Worm (Caenorhabditis elegans) whole organism, L4 larva: Measurements from ENCODE around the gene cal-2.
A peak's percentile ranks its signal among the peaks of the same experiment; 100 is the strongest.

Experiments
- F37D6.2 ChIP-seq: sonication (generic microtip); optimal IDR thresholded peaks from 2 replicates; lab custom pipeline; 2016; ENCODE audit warnings: mild to moderate bottlenecking, missing genetic modification characterization, missing compliant biosample characterization
- R02D3.7 ChIP-seq: fragments of 150-350 bp; sonication (generic microtip); optimal IDR thresholded peaks from 3 replicates; lab custom pipeline; 2014; ENCODE audit warnings: missing biosample characterization, missing genetic modification characterization
- T26A8.4 ChIP-seq: fragments of 200-800 bp; sonication (Bioruptor generic); IDR thresholded peaks from 2 replicates; pipeline ENCODE4 v1.3.6; 2022; ENCODE audit warnings: missing genetic modification characterization, missing compliant biosample characterization
- Y105C5A.15 ChIP-seq: fragments of 200-800 bp; sonication (Bioruptor generic); IDR thresholded peaks from 2 replicates; pipeline ENCODE4 v1.3.6; 2022; ENCODE audit warnings: missing genetic modification characterization, missing compliant biosample characterization
- aha-1 ChIP-seq: fragments of 150-350 bp; peaks from one replicate; lab custom pipeline; 2014; ENCODE audit warnings: missing biosample characterization, missing genetic modification characterization
- ceh-20 ChIP-seq: fragments of 200-800 bp; sonication (Bioruptor generic); IDR thresholded peaks from 2 replicates; pipeline ENCODE4 v1.3.6; 2022; ENCODE audit warnings: missing genetic modification reagents, missing genetic modification characterization, missing compliant biosample characterization
- ceh-62 ChIP-seq: sonication (generic microtip); optimal IDR thresholded peaks from 2 replicates; lab custom pipeline; 2017; ENCODE audit warnings: missing biosample characterization, missing genetic modification characterization
- ceh-82 ChIP-seq: sonication (generic microtip); optimal IDR thresholded peaks from 2 replicates; lab custom pipeline; 2017; ENCODE audit warnings: missing biosample characterization, missing genetic modification characterization
- daf-16 ChIP-seq, 3 experiments: sonication (generic microtip); optimal IDR thresholded peaks; 2 replicates each; lab custom pipeline; 2016 to 2017; ENCODE audit warnings: missing genetic modification characterization in 3 of 3, missing genetic modification reagents in 3 of 3, mild to moderate bottlenecking in 2 of 3, missing compliant biosample characterization in 2 of 3, missing biosample characterization in 1 of 3, moderate library complexity in 1 of 3
- daf-19 ChIP-seq: fragments of 200-800 bp; sonication (Bioruptor generic); conservative IDR thresholded peaks from 2 replicates; pipeline ENCODE4 v1.3.6; 2022; ENCODE audit warnings: missing genetic modification characterization, missing compliant biosample characterization
- daf-8 ChIP-seq: fragments of 200-800 bp; sonication (Bioruptor generic); IDR thresholded peaks from 2 replicates; pipeline ENCODE4 v1.3.6; 2022; ENCODE audit warnings: missing genetic modification characterization, missing compliant biosample characterization
- dmd-6 ChIP-seq: fragments of 200-800 bp; sonication (Bioruptor generic); IDR thresholded peaks from 2 replicates; pipeline ENCODE4 v1.3.6; 2022; ENCODE audit warnings: missing genetic modification reagents, missing genetic modification characterization, missing compliant biosample characterization
- dve-1 ChIP-seq: sonication (generic microtip); optimal IDR thresholded peaks from 2 replicates; lab custom pipeline; 2017; ENCODE audit warnings: antibody characterized with exemption, mild to moderate bottlenecking, missing genetic modification characterization, missing compliant biosample characterization; ENCODE audit not compliant: insufficient read depth
- hif-1 ChIP-seq, 2 experiments: sonication (generic microtip); optimal IDR thresholded peaks; 2 replicates each; lab custom pipeline; 2016 to 2017; ENCODE audit warnings: missing compliant biosample characterization in 2 of 2, missing genetic modification characterization in 2 of 2, missing genetic modification reagents in 2 of 2, missing genotype in 2 of 2, mild to moderate bottlenecking in 1 of 2
- hlh-30 ChIP-seq: sonication (generic microtip); optimal IDR thresholded peaks from 2 replicates; lab custom pipeline; 2017; ENCODE audit warnings: antibody characterized with exemption, mild to moderate bottlenecking, missing genetic modification characterization, missing compliant biosample characterization; ENCODE audit not compliant: insufficient read depth
- jun-1 ChIP-seq: fragments of 150-350 bp; optimal IDR thresholded peaks from 2 replicates; lab custom pipeline; 2014; ENCODE audit warnings: missing biosample characterization, missing genetic modification reagents, missing genetic modification characterization
- lim-7 ChIP-seq: fragments of 200-800 bp; sonication (Bioruptor generic); IDR thresholded peaks from 2 replicates; pipeline ENCODE4 v1.3.6; 2022; ENCODE audit warnings: missing genetic modification characterization, missing compliant biosample characterization
- lin-38 ChIP-seq: fragments of 200-800 bp; sonication (Bioruptor generic); IDR thresholded peaks from 2 replicates; pipeline ENCODE4 v1.3.6; 2022; ENCODE audit warnings: missing genetic modification reagents, missing genetic modification characterization, missing compliant biosample characterization
- lin-39 ChIP-seq: fragments of 150-350 bp; optimal IDR thresholded peaks from 2 replicates; lab custom pipeline; 2014; ENCODE audit warnings: missing biosample characterization, missing genetic modification reagents, missing genetic modification characterization
- lsy-2 ChIP-seq, 2 experiments: fragments of 150-350 bp in 1 of 2; sonication (generic microtip) in 1 of 2; optimal IDR thresholded peaks; 2 replicates each; lab custom pipeline; 2014 to 2017; ENCODE audit warnings: missing biosample characterization in 2 of 2, missing genetic modification characterization in 2 of 2
- madf-5 ChIP-seq, 2 experiments: fragments of 200-800 bp; sonication (Bioruptor generic); IDR thresholded peaks; 2 replicates each; pipeline ENCODE4 v1.3.6; 2022; ENCODE audit warnings: missing compliant biosample characterization in 2 of 2, missing genetic modification characterization in 2 of 2
- madf-9 ChIP-seq: fragments of 200-800 bp; sonication (Bioruptor generic); conservative IDR thresholded peaks from 2 replicates; pipeline ENCODE4 v1.3.6; 2022; ENCODE audit warnings: missing genetic modification reagents, missing genetic modification characterization, missing compliant biosample characterization
- mdl-1 ChIP-seq, 2 experiments: fragments of 150-350 bp in 1 of 2; sonication (generic microtip) in 1 of 2; optimal IDR thresholded peaks; 2 replicates each; lab custom pipeline; 2014 to 2017; ENCODE audit warnings: missing biosample characterization in 2 of 2, missing genetic modification characterization in 2 of 2
- mes-2 ChIP-seq: sonication (generic microtip); optimal IDR thresholded peaks from 2 replicates; lab custom pipeline; 2016; ENCODE audit warnings: missing genotype, mild to moderate bottlenecking, missing genetic modification characterization, missing compliant biosample characterization; ENCODE audit not compliant: poor library complexity, severe bottlenecking
- mxl-3 ChIP-seq: fragments of 200-800 bp; sonication (Bioruptor generic); optimal IDR thresholded peaks from 2 replicates; lab custom pipeline; 2018; ENCODE audit warnings: mild to moderate bottlenecking, missing genetic modification characterization, missing compliant biosample characterization
- nhr-237 ChIP-seq: sonication (generic microtip); optimal IDR thresholded peaks from 2 replicates; lab custom pipeline; 2017; ENCODE audit warnings: missing biosample characterization, missing genetic modification characterization
- nhr-48 ChIP-seq: sonication (generic microtip); optimal IDR thresholded peaks from 2 replicates; lab custom pipeline; 2016; ENCODE audit warnings: mild to moderate bottlenecking, missing genetic modification characterization, missing compliant biosample characterization
- php-3 ChIP-seq: fragments of 200-800 bp; sonication (Bioruptor generic); IDR thresholded peaks from 2 replicates; pipeline ENCODE4 v1.3.6; 2022; ENCODE audit warnings: missing genetic modification reagents, missing genetic modification characterization, missing compliant biosample characterization
- pqm-1 ChIP-seq: sonication (generic microtip); optimal IDR thresholded peaks from 2 replicates; lab custom pipeline; 2017; ENCODE audit warnings: missing biosample characterization, missing genetic modification characterization
- saeg-2 ChIP-seq: fragments of 200-800 bp; sonication (Bioruptor generic); IDR thresholded peaks from 2 replicates; pipeline ENCODE4 v1.3.6; 2022; ENCODE audit warnings: missing genetic modification reagents, missing genetic modification characterization, missing compliant biosample characterization
- sdz-12 ChIP-seq: fragments of 200-800 bp; sonication (Bioruptor generic); optimal IDR thresholded peaks from 2 replicates; lab custom pipeline; 2018; ENCODE audit warnings: mild to moderate bottlenecking, missing genetic modification characterization, missing compliant biosample characterization
- skn-1 ChIP-seq: fragments of 150-350 bp; optimal IDR thresholded peaks from 2 replicates; lab custom pipeline; 2014; ENCODE audit warnings: missing biosample characterization, missing genetic modification characterization
- tra-1 ChIP-seq: fragments of 200-800 bp; sonication (Bioruptor generic); IDR thresholded peaks from 2 replicates; pipeline ENCODE4 v1.3.6; 2022; ENCODE audit warnings: missing genetic modification reagents, missing genetic modification characterization, missing compliant biosample characterization
- unc-130 ChIP-seq: sonication (generic microtip); optimal IDR thresholded peaks from 2 replicates; lab custom pipeline; 2016; ENCODE audit warnings: missing genetic modification reagents, missing genetic modification characterization, missing compliant biosample characterization
- vab-7 ChIP-seq: fragments of 200-800 bp; sonication (Bioruptor generic); IDR thresholded peaks from 2 replicates; pipeline ENCODE4 v1.3.6; 2022; ENCODE audit warnings: missing genetic modification reagents, missing genetic modification characterization, missing compliant biosample characterization
- zfp-2 ChIP-seq: sonication (generic microtip); optimal IDR thresholded peaks from 2 replicates; lab custom pipeline; 2016; ENCODE audit warnings: mild to moderate bottlenecking, missing genetic modification characterization, missing compliant biosample characterization
- zfp-3 ChIP-seq: fragments of 200-800 bp; sonication (Bioruptor generic); conservative IDR thresholded peaks from 2 replicates; pipeline ENCODE4 v1.3.6; 2022; ENCODE audit warnings: missing genetic modification reagents, missing genetic modification characterization, missing compliant biosample characterization
- zip-11 ChIP-seq: fragments of 200-800 bp; sonication (Bioruptor generic); IDR thresholded peaks from 2 replicates; pipeline ENCODE4 v1.3.6; 2022; ENCODE audit warnings: missing genetic modification characterization, missing compliant biosample characterization

cal-2 gene

DNA sequence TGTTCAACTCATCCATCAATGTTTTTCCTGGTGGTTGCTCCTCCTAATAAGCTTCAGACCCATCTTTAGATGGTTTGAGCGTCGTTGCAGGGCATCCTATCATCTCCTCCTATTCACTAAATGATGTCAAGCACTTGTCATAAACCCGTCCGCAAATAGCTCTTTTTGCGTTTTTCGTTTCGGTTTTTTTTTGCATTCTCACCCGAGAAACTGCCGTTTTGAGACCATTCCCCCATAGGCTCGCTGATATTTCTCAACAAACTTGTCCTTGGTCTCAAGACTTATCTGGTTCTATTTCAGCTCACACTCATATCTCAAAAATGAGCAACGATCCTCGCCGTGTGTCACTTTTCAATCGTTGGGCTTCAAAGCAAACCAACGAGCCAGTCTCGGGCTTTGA, at the start of gene cal-2:
Gene cal-2 (plus strand): TSS at position 301 of the 400 bp plus-strand sequence.
- TF ChIP-seq lim-7 (GFP tag; lab: Robert Waterston, UW) = no peak
- TF ChIP-seq jun-1 = no peak
- no peak for TF ChIP-seq madf-5 (GFP tag; IDR thresholded peaks at IDR 0.05; lab: Robert Waterston, UW)
- no peak for TF ChIP-seq madf-9 (GFP tag; lab: Robert Waterston, UW)
- TF ChIP-seq T26A8.4 = no peak
- TF ChIP-seq zip-11 (GFP tag; lab: Robert Waterston, UW) = no peak
- TF ChIP-seq mdl-1 (tag; optimal IDR thresholded peaks at IDR 0.05; lab: Kevin White, UChicago) = no peak
- no peak for TF ChIP-seq lsy-2 (tag; optimal IDR thresholded peaks at IDR 0.05; lab: Kevin White, UChicago)
- TF ChIP-seq unc-130 (GFP tag; lab: Kevin White, UChicago) = no peak
- no peak for TF ChIP-seq daf-8 (GFP tag; lab: Robert Waterston, UW)
- TF ChIP-seq lin-39 (tag; lab: Kevin White, UChicago) = no peak

DNA sequence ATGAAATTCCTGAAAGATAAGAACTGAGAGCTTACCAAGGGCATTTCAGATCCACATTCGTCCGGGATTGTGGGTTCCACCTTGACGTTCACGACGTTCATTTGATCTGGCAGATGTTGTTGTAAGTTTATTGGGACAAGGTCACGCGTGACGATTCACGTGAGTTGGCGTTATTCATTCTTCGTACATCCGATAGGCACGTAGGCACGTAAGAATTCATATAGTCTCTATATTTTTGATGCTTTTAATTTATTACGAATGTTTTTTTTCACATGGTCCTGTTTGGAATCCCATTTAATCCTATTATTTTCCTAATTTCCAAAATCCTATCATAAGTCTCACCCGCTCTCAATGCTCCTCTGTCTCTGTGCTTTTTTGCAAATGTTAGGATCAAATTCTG, 48.6 kb upstream of the cal-2 start, which contains the start of gene B0457.4:
Gene B0457.4 (minus strand): TSS at position 101 of the 400 bp plus-strand sequence.
- TF ChIP-seq mxl-3 (GFP tag; lab: Kevin White, UChicago) (no peak), zip-11 (GFP tag; lab: Robert Waterston, UW) (no peak), saeg-2 (no peak)

DNA sequence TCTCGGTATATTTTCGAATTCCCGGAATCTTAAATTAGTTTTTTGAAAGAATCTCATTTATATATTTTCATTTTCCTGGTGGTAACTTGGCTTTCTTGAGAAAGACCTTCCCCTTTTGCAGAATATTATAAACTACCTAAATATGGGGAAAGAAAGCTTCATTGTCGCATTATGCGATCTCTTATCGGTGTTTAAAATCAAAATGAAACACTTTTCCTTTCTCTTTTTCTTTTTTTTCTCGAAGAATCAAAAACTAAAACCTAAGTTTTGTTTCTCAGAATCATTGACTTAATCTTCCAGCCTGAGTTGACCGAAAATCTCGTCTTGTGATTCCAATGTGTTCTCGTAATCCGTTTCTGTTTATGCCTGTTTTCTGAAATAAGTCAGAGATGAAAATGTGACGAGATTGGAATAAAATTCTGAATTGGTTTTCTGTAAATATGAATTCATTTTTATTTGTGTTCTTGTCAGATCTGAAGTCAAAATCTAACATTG, 47.9 kb upstream of the cal-2 start:
- TF ChIP-seq nhr-48 (no peak), daf-19 (GFP tag; lab: Robert Waterston, UW) (no peak), daf-16 (GFP tag; optimal IDR thresholded peaks at IDR 0.05; lab: Kevin White, UChicago) (no peak), daf-16 (tag; optimal IDR thresholded peaks at IDR 0.05; lab: Kevin White, UChicago) (no peak), hlh-30 (tag; lab: Kevin White, UChicago) (no peak), ceh-62 (tag; lab: Kevin White, UChicago) (no peak), mes-2 (tag; lab: Kevin White, UChicago) (no peak)

DNA sequence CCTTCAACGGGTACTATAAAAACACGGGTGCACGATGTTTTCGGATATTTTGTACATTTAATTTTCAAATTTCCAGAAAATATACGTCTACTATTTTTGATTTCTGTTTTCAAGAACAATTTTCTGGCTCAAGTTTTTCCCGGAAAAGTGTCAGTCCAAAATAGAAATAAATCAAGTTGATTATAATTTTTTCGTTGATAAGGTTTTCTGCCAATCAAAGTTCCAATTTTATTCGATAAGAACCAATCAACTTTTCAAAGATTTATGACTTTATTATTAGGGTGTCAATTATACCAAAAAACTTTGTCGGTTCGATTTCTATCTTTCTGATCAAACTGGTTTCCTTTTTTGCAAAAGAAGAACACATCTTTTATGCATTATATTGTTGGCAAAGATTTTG, 45.9 kb upstream of the cal-2 start:
- TF ChIP-seq madf-9 (GFP tag; lab: Robert Waterston, UW) (no peak), dve-1 (tag; lab: Kevin White, UChicago) (peak; percentile 15), dmd-6 (peak; percentile 89), tra-1 (GFP tag; lab: Robert Waterston, UW) (peak; percentile 47; the same call in 1 of the 2 replicates), unc-130 (GFP tag; lab: Kevin White, UChicago) (no peak), vab-7 (GFP tag; lab: Robert Waterston, UW) (no peak), F37D6.2 (tag; lab: Kevin White, UChicago) (no peak), ceh-20 (GFP tag; lab: Robert Waterston, UW) (peak; percentile 68; the same call in 1 of the 2 replicates), php-3 (GFP tag; lab: Robert Waterston, UW) (no peak), Y105C5A.15 (no peak)
- TF ChIP-seq, all 104 proteins: peak for 4

DNA sequence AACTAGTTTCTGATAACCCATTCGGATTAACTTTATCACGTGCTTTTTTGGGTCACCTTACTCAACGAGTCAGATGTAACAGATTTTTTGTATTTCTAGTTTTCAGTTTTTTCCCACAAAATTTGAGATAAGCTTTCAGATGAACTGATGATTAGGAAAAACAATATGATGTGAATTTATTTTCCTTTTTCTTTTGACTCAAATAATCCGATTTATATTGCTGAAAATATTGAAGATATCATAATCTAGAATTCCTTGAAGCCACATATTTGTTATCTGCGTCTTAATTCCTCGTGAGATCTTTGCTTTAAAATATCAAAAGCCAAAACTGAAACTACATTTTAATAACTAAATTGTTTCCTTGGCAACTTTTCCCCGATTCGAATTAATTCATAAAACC, 43.9 kb upstream of the cal-2 start:
- no peak for TF ChIP-seq hif-1 (tag; optimal IDR thresholded peaks at IDR 0.05; lab: Kevin White, UChicago)
- TF ChIP-seq ceh-82 (tag; lab: Kevin White, UChicago) = no peak
- TF ChIP-seq aha-1 (tag; lab: Kevin White, UChicago) = no peak
- TF ChIP-seq lim-7 (GFP tag; lab: Robert Waterston, UW) = no peak
- TF ChIP-seq pqm-1 = no peak
- no peak for TF ChIP-seq mes-2 (tag; lab: Kevin White, UChicago)
- no peak for TF ChIP-seq Y105C5A.15
- TF ChIP-seq nhr-237 (tag; lab: Kevin White, UChicago) = no peak
- no peak for TF ChIP-seq mdl-1 (tag; optimal IDR thresholded peaks at IDR 0.05; lab: Kevin White, UChicago)
- no peak for TF ChIP-seq R02D3.7 (tag; lab: Kevin White, UChicago)
- no peak for TF ChIP-seq skn-1 (tag; lab: Kevin White, UChicago)
- no peak for TF ChIP-seq lin-38 (GFP tag; lab: Robert Waterston, UW)
- TF ChIP-seq tra-1 (GFP tag; lab: Robert Waterston, UW) = no peak
- no peak for TF ChIP-seq sdz-12 (GFP tag; lab: Kevin White, UChicago)
- TF ChIP-seq zfp-3 (GFP tag; lab: Robert Waterston, UW) = no peak
- no peak for TF ChIP-seq zfp-2 (tag; lab: Kevin White, UChicago)
- no peak for TF ChIP-seq lsy-2 (tag; optimal IDR thresholded peaks at IDR 0.05; lab: Kevin White, UChicago)
